Fruit fly (Drosophila melanogaster) whole organism, embryonic: ENCODE measurements around the gene CG32248.

Experiments
- ATbp ChIP-seq: fragments of 200-800 bp; sonication (Bioruptor generic); optimal IDR thresholded peaks from 2 replicates; lab custom pipeline; 2017; ENCODE audit warnings: missing biosample characterization, mild to moderate bottlenecking, missing genetic modification characterization, missing genetic modification reagents
- Asciz ChIP-seq: fragments of 200-800 bp; sonication (Bioruptor generic); optimal IDR thresholded peaks from 2 replicates; lab custom pipeline; 2017; ENCODE audit warnings: missing biosample characterization, mild to moderate bottlenecking, missing genetic modification characterization, missing genetic modification reagents
- CG11398 ChIP-seq: fragments of 200-800 bp; sonication (Bioruptor generic); optimal IDR thresholded peaks from 2 replicates; lab custom pipeline; 2016; ENCODE audit warnings: missing biosample characterization, missing genetic modification characterization
- CG11504 ChIP-seq: fragments of 200-800 bp; sonication (Bioruptor generic); optimal IDR thresholded peaks from 3 replicates; lab custom pipeline; 2019; ENCODE audit warnings: missing biosample characterization, mild to moderate bottlenecking, missing genetic modification characterization, moderate library complexity
- CG11560 ChIP-seq: fragments of 200-800 bp; sonication (Bioruptor generic); IDR thresholded peaks from 3 replicates; pipeline ENCODE4 v1.3.6; 2022; ENCODE audit warnings: missing biosample characterization, missing genetic modification characterization
- CG12104 ChIP-seq: fragments of 200-800 bp; sonication (Bioruptor generic); optimal IDR thresholded peaks from 3 replicates; lab custom pipeline; 2016; ENCODE audit warnings: missing biosample characterization, missing genetic modification characterization
- CG13287 ChIP-seq: fragments of 200-800 bp; sonication (Bioruptor generic); IDR thresholded peaks from 2 replicates; pipeline ENCODE4 v1.3.6; 2022; ENCODE audit warnings: missing biosample characterization, missing genetic modification characterization; ENCODE audit not compliant: partially characterized antibody
- CG14014 ChIP-seq: fragments of 200-800 bp; sonication (Bioruptor generic); IDR thresholded peaks from 2 replicates; pipeline ENCODE4 v1.3.6; 2022; ENCODE audit warnings: missing biosample characterization, missing genetic modification characterization
- CG15696 ChIP-seq: fragments of 200-800 bp; sonication (Bioruptor generic); optimal IDR thresholded peaks from 2 replicates; lab custom pipeline; 2019; ENCODE audit warnings: missing biosample characterization, mild to moderate bottlenecking, missing genetic modification characterization, moderate library complexity
- CG1603 ChIP-seq: fragments of 200-800 bp; sonication (Bioruptor generic); optimal IDR thresholded peaks from 2 replicates; lab custom pipeline; 2019; ENCODE audit warnings: missing biosample characterization, mild to moderate bottlenecking, missing genetic modification characterization, moderate library complexity
- CG17612 ChIP-seq: fragments of 200-800 bp; sonication (Bioruptor generic); IDR thresholded peaks from 2 replicates; pipeline ENCODE4 v1.3.6; 2022; ENCODE audit warnings: missing biosample characterization, missing genetic modification characterization
- CG1832 ChIP-seq: fragments of 200-800 bp; sonication (Bioruptor generic); optimal IDR thresholded peaks from 2 replicates; lab custom pipeline; 2017; ENCODE audit warnings: missing biosample characterization, mild to moderate bottlenecking, missing genetic modification characterization, inconsistent platforms
- CG30431 ChIP-seq: fragments of 200-800 bp; sonication (Bioruptor generic); optimal IDR thresholded peaks from 2 replicates; lab custom pipeline; 2017; ENCODE audit warnings: missing biosample characterization, missing genetic modification characterization
- CG3065 ChIP-seq: fragments of 200-800 bp; sonication (Bioruptor generic); optimal IDR thresholded peaks from 2 replicates; lab custom pipeline; 2016; ENCODE audit warnings: missing biosample characterization, missing genetic modification characterization
- CG34376 ChIP-seq: fragments of 200-800 bp; sonication (Bioruptor generic); optimal IDR thresholded peaks from 2 replicates; lab custom pipeline; 2018; ENCODE audit warnings: missing biosample characterization, mild to moderate bottlenecking, missing genetic modification characterization
- CG3847 ChIP-seq: fragments of 200-800 bp; sonication (Bioruptor generic); IDR thresholded peaks from 2 replicates; pipeline ENCODE4 v1.3.6; 2022; ENCODE audit warnings: missing biosample characterization, missing genetic modification characterization
- CG4282 ChIP-seq: fragments of 200-800 bp; sonication (Bioruptor generic); optimal IDR thresholded peaks from 2 replicates; lab custom pipeline; 2016; ENCODE audit warnings: missing biosample characterization, missing genetic modification characterization
- CG4424 ChIP-seq: fragments of 200-800 bp; sonication (Bioruptor generic); optimal IDR thresholded peaks from 3 replicates; lab custom pipeline; 2016; ENCODE audit warnings: missing biosample characterization, missing genetic modification characterization
- CG4820 ChIP-seq: fragments of 200-800 bp; sonication (Bioruptor generic); optimal IDR thresholded peaks from 3 replicates; lab custom pipeline; 2016; ENCODE audit warnings: missing biosample characterization, missing genetic modification characterization
- CG5953 ChIP-seq: fragments of 200-800 bp; sonication (Bioruptor generic); IDR thresholded peaks from 2 replicates; pipeline ENCODE4 v1.3.6; 2022; ENCODE audit warnings: missing biosample characterization, missing genetic modification characterization
- Deaf1 ChIP-seq: fragments of 200-800 bp; optimal IDR thresholded peaks from 3 replicates; lab custom pipeline; 2019; ENCODE audit warnings: missing biosample characterization, mild to moderate bottlenecking, missing genetic modification characterization, moderate library complexity
- Dref ChIP-seq: fragments of 200-800 bp; sonication (Bioruptor generic); IDR thresholded peaks from 2 replicates; pipeline ENCODE4 v1.3.6; 2022; ENCODE audit warnings: missing biosample characterization, missing genetic modification characterization
- Eip74EF ChIP-seq, 2 experiments: fragments of 200-800 bp in 1 of 2; fragments of >200 bp in 1 of 2; sonication (Bioruptor generic) in 1 of 2; optimal IDR thresholded peaks; 2 replicates each; lab custom pipeline; 2017 to 2019; ENCODE audit warnings: missing biosample characterization in 2 of 2, missing genetic modification characterization in 2 of 2, mild to moderate bottlenecking in 1 of 2, moderate library complexity in 1 of 2
- Fer1 ChIP-seq: fragments of 200-800 bp; sonication (Bioruptor generic); optimal IDR thresholded peaks from 2 replicates; lab custom pipeline; 2017; ENCODE audit warnings: missing biosample characterization, mild to moderate bottlenecking, missing genetic modification characterization
- Hey ChIP-seq: fragments of 200-800 bp; sonication (Bioruptor generic); optimal IDR thresholded peaks from 3 replicates; lab custom pipeline; 2018; ENCODE audit warnings: missing biosample characterization, mild to moderate bottlenecking, missing genetic modification characterization
- Hr78 ChIP-seq, 2 experiments: fragments of 200-800 bp in 1 of 2; fragments of >200 bp in 1 of 2; sonication (Bioruptor generic) in 1 of 2; optimal IDR thresholded peaks; 2 replicates each; lab custom pipeline; 2017 to 2019; ENCODE audit warnings: missing biosample characterization in 2 of 2, missing genetic modification characterization in 2 of 2, mild to moderate bottlenecking in 1 of 2, moderate library complexity in 1 of 2
- Hsf ChIP-seq: fragments of 200-800 bp; sonication (Bioruptor generic); optimal IDR thresholded peaks from 3 replicates; lab custom pipeline; 2016; ENCODE audit warnings: missing biosample characterization, missing genetic modification characterization
- Kr ChIP-seq: fragments of 200-800 bp; sonication (Bioruptor generic); optimal IDR thresholded peaks from 2 replicates; lab custom pipeline; 2017; ENCODE audit warnings: missing biosample characterization, mild to moderate bottlenecking, missing genetic modification characterization
- Meics ChIP-seq: fragments of 200-800 bp; sonication (Bioruptor generic); optimal IDR thresholded peaks from 2 replicates; lab custom pipeline; 2017; ENCODE audit warnings: missing biosample characterization, mild to moderate bottlenecking, missing genetic modification characterization
- NFAT ChIP-seq: fragments of 200-800 bp; sonication (Bioruptor generic); IDR thresholded peaks from 2 replicates; pipeline ENCODE4 v1.3.6; 2022; ENCODE audit warnings: missing biosample characterization, missing genetic modification characterization
- Sox100B ChIP-seq: fragments of 200-800 bp; sonication (Bioruptor generic); optimal IDR thresholded peaks from 3 replicates; lab custom pipeline; 2018; ENCODE audit warnings: missing biosample characterization, mild to moderate bottlenecking, missing genetic modification characterization
- TFAM ChIP-seq: fragments of 200-800 bp; sonication (Bioruptor generic); optimal IDR thresholded peaks from 2 replicates; lab custom pipeline; 2017; ENCODE audit warnings: missing biosample characterization, missing genetic modification characterization, inconsistent platforms
- Taf1 ChIP-seq: fragments of 200-800 bp; sonication (Bioruptor generic); IDR thresholded peaks from 2 replicates; pipeline ENCODE4 v1.3.6; 2022; ENCODE audit warnings: missing biosample characterization, missing genetic modification characterization
- ab ChIP-seq: fragments of 200-800 bp; sonication (Bioruptor generic); optimal IDR thresholded peaks from 2 replicates; lab custom pipeline; 2016; ENCODE audit warnings: missing biosample characterization, missing genetic modification characterization
- bbx ChIP-seq: fragments of 200-800 bp; sonication (Bioruptor generic); IDR thresholded peaks from 2 replicates; pipeline ENCODE4 v1.3.6; 2022; ENCODE audit warnings: missing biosample characterization, missing genetic modification characterization; ENCODE audit not compliant: partially characterized antibody
- bigmax ChIP-seq: fragments of 200-800 bp; sonication (Bioruptor generic); optimal IDR thresholded peaks from 2 replicates; lab custom pipeline; 2018; ENCODE audit warnings: missing biosample characterization, mild to moderate bottlenecking, missing genetic modification characterization
- chm ChIP-seq: fragments of 200-800 bp; sonication (Bioruptor generic); IDR thresholded peaks from 2 replicates; pipeline ENCODE4 v1.3.6; 2022; ENCODE audit warnings: missing biosample characterization, missing genetic modification characterization
- dati ChIP-seq: fragments of 200-800 bp; sonication (Bioruptor generic); IDR thresholded peaks from 2 replicates; pipeline ENCODE4 v1.3.6; 2022; ENCODE audit warnings: missing biosample characterization, missing genetic modification characterization
- fd3F ChIP-seq: fragments of 200-800 bp; sonication (Bioruptor generic); optimal IDR thresholded peaks from 2 replicates; lab custom pipeline; 2018; ENCODE audit warnings: missing biosample characterization, mild to moderate bottlenecking, missing genetic modification characterization, moderate library complexity
- fd96Cb ChIP-seq: fragments of 200-800 bp; sonication (Bioruptor generic); optimal IDR thresholded peaks from 2 replicates; lab custom pipeline; 2018; ENCODE audit warnings: missing biosample characterization, mild to moderate bottlenecking, missing genetic modification characterization, moderate library complexity
- gce ChIP-seq: fragments of 200-800 bp; sonication (Bioruptor generic); IDR thresholded peaks from 3 replicates; pipeline ENCODE4 v1.3.6; 2022; ENCODE audit warnings: missing biosample characterization, missing genetic modification characterization
- ham ChIP-seq: fragments of 200-800 bp; sonication (Bioruptor generic); IDR thresholded peaks from 2 replicates; pipeline ENCODE4 v1.3.6; 2022; ENCODE audit warnings: missing biosample characterization, missing genetic modification characterization
- kay ChIP-seq: fragments of 200-800 bp; sonication (Bioruptor generic); optimal IDR thresholded peaks from 2 replicates; lab custom pipeline; 2016; ENCODE audit warnings: missing biosample characterization, missing genetic modification characterization
- ken ChIP-seq: fragments of 200-800 bp; sonication (Bioruptor generic); IDR thresholded peaks from 3 replicates; pipeline ENCODE4 v1.3.6; 2022; ENCODE audit warnings: missing biosample characterization, missing genetic modification characterization
- kni ChIP-seq: fragments of 200-800 bp; sonication (Bioruptor generic); optimal IDR thresholded peaks from 3 replicates; lab custom pipeline; 2017; ENCODE audit warnings: mild to moderate bottlenecking, missing biosample characterization, missing genetic modification reagents, missing genetic modification characterization
- org-1 ChIP-seq: fragments of 200-800 bp; sonication (Bioruptor generic); optimal IDR thresholded peaks from 2 replicates; lab custom pipeline; 2017; ENCODE audit warnings: missing biosample characterization, missing genetic modification characterization
- pb ChIP-seq: fragments of 200-800 bp; sonication (Bioruptor generic); optimal IDR thresholded peaks from 3 replicates; lab custom pipeline; 2016; ENCODE audit warnings: missing biosample characterization, missing genetic modification characterization
- pfk ChIP-seq: fragments of 200-800 bp; sonication (Bioruptor generic); optimal IDR thresholded peaks from 2 replicates; lab custom pipeline; 2018; ENCODE audit warnings: missing biosample characterization, mild to moderate bottlenecking, missing genetic modification characterization, moderate library complexity
- pum ChIP-seq: fragments of 200-800 bp; sonication (Bioruptor generic); optimal IDR thresholded peaks from 2 replicates; lab custom pipeline; 2016; ENCODE audit warnings: missing biosample characterization, missing genetic modification characterization
- rib ChIP-seq: fragments of 200-800 bp; sonication (Bioruptor generic); IDR thresholded peaks from 2 replicates; pipeline ENCODE4 v1.3.6; 2022; ENCODE audit warnings: missing biosample characterization, missing genetic modification characterization
- sna ChIP-seq: fragments of 200-800 bp; sonication (Bioruptor generic); IDR thresholded peaks from 2 replicates; pipeline ENCODE4 v1.3.6; 2022; ENCODE audit warnings: missing biosample characterization, missing genetic modification characterization; ENCODE audit not compliant: partially characterized antibody
- usp ChIP-seq: fragments of >200 bp; optimal IDR thresholded peaks from 2 replicates; lab custom pipeline; 2017; ENCODE audit warnings: missing biosample characterization, missing genetic modification characterization

CG32248 gene

dm6 chr3L:4521809-4522208, 50.3 kb downstream of the CG32248 start (continued):
- TF ChIP-seq CG13287 (GFP tag; lab: Robert Waterston, UW) = no peak
- TF ChIP-seq pfk (GFP tag; lab: Kevin White, UChicago) = no peak
- TF ChIP-seq CG15696 (tag; lab: Kevin White, UChicago) = no peak
- no peak for TF ChIP-seq ken (GFP tag; lab: Robert Waterston, UW)
- TF ChIP-seq usp = no peak
- TF ChIP-seq Sox100B (GFP tag; lab: Kevin White, UChicago) = peak; percentile 30
- no peak for TF ChIP-seq chm (GFP tag; lab: Robert Waterston, UW)
- TF ChIP-seq CG12104 (GFP tag; lab: Kevin White, UChicago) = peak; percentile 5
- peak in 1 of 2 experiments; percentile 28 for TF ChIP-seq Eip74EF (GFP tag; optimal IDR thresholded peaks at IDR 0.05; lab: Kevin White, UChicago)
- TF ChIP-seq CG17612 (GFP tag; lab: Robert Waterston, UW) = no peak
- TF ChIP-seq rib (GFP tag; lab: Robert Waterston, UW) = no peak
- TF ChIP-seq gce (GFP tag; lab: Robert Waterston, UW) = no peak
- TF ChIP-seq Hey = no peak
- TF ChIP-seq fd3F (GFP tag; lab: Kevin White, UChicago) = peak; percentile 53
- no peak for TF ChIP-seq CG4282 (GFP tag; lab: Kevin White, UChicago)
- no peak for TF ChIP-seq CG3065 (GFP tag; lab: Kevin White, UChicago)
- TF ChIP-seq ATbp = peak; percentile 40
- TF ChIP-seq Taf1 (GFP tag; lab: Robert Waterston, UW) = no peak
- TF ChIP-seq Hsf = no peak
- TF ChIP-seq Hr78 (GFP tag; optimal IDR thresholded peaks at IDR 0.05; lab: Kevin White, UChicago) = no peak
- TF ChIP-seq Dref (GFP tag; lab: Robert Waterston, UW) = no peak
- TF ChIP-seq CG1832 (GFP tag; lab: Kevin White, UChicago) = no peak
- TF ChIP-seq Kr = no peak
- TF ChIP-seq CG11560 (tag; lab: Robert Waterston, UW) = no peak
- peak; percentile 43 for TF ChIP-seq Asciz (GFP tag; lab: Kevin White, UChicago)
- no peak for TF ChIP-seq fd96Cb (tag; lab: Kevin White, UChicago)
- no peak for TF ChIP-seq CG11504 (tag; lab: Kevin White, UChicago)
- TF ChIP-seq NFAT (GFP tag; lab: Robert Waterston, UW) = peak; percentile 39; the same call in 1 of the 2 replicates
- 0 out of 2 replicates have a peak, but pooled peaks have one; percentile 13 for TF ChIP-seq CG3847 (GFP tag; lab: Robert Waterston, UW)
- TF ChIP-seq CG34376 = no peak
- TF ChIP-seq Meics (GFP tag; lab: Kevin White, UChicago) = peak; percentile 71
- no peak for TF ChIP-seq TFAM (GFP tag; lab: Kevin White, UChicago)
- no peak for TF ChIP-seq Deaf1 (tag; lab: Kevin White, UChicago)
- TF ChIP-seq sna (GFP tag; lab: Robert Waterston, UW) = no peak
- peak; percentile 41; the same call in 1 of the 2 replicates for TF ChIP-seq CG14014 (GFP tag; lab: Robert Waterston, UW)
- peak; percentile 20 for TF ChIP-seq org-1 (GFP tag; lab: Kevin White, UChicago)
- TF ChIP-seq CG30431 (GFP tag; lab: Kevin White, UChicago) = no peak
- TF ChIP-seq bbx = no peak
- TF ChIP-seq bigmax = no peak
- peak; percentile 20 for TF ChIP-seq CG1603 (tag; lab: Kevin White, UChicago)
- TF ChIP-seq ham (GFP tag; lab: Robert Waterston, UW) = no peak
- no peak for TF ChIP-seq kni (GFP tag; lab: Kevin White, UChicago)
- no peak for TF ChIP-seq kay
- TF ChIP-seq Fer1 = peak; percentile 61
- TF ChIP-seq CG11398 (GFP tag; lab: Kevin White, UChicago) = no peak
- TF ChIP-seq ab (GFP tag; lab: Kevin White, UChicago) = no peak
- TF ChIP-seq CG4424 (GFP tag; lab: Kevin White, UChicago) = no peak
- no peak for TF ChIP-seq pum (GFP tag; lab: Kevin White, UChicago)
- no peak for TF ChIP-seq dati (GFP tag; lab: Robert Waterston, UW)
- TF ChIP-seq CG5953 (GFP tag; lab: Robert Waterston, UW) = no peak
- no peak for TF ChIP-seq pb (GFP tag; lab: Kevin White, UChicago)
- no peak for TF ChIP-seq CG4820 (GFP tag; lab: Kevin White, UChicago)
